Worm (Caenorhabditis elegans) whole organism, midembryonic: ENCODE data around the gene ent-1.

Experiments used
- T22C8.4 ChIP-seq: fragments of 200-800 bp; sonication (Bioruptor generic); IDR thresholded peaks from 2 replicates; pipeline ENCODE4 v1.3.6; 2022; ENCODE audit warnings: missing genetic modification characterization, missing compliant biosample characterization
- cog-1 ChIP-seq: sonication (generic microtip); optimal IDR thresholded peaks from 2 replicates; lab custom pipeline; 2016; ENCODE audit warnings: missing genetic modification characterization, missing compliant biosample characterization
- flt-1 ChIP-seq: fragments of 200-800 bp; sonication (Bioruptor generic); IDR thresholded peaks from 2 replicates; pipeline ENCODE4 v1.3.6; 2022; ENCODE audit warnings: missing genetic modification characterization, missing compliant biosample characterization
- klf-2 ChIP-seq: fragments of 200-800 bp; sonication (Bioruptor generic); conservative IDR thresholded peaks from 2 replicates; pipeline ENCODE4 v1.3.6; 2022; ENCODE audit warnings: missing genetic modification reagents, missing genetic modification characterization, missing compliant biosample characterization
- med-1 ChIP-seq: sonication (generic microtip); optimal IDR thresholded peaks from 2 replicates; lab custom pipeline; 2017; ENCODE audit warnings: missing genetic modification characterization, mild to moderate bottlenecking, missing compliant biosample characterization, antibody characterized with exemption, missing genetic modification reagents; ENCODE audit not compliant: insufficient read depth

DNA sequence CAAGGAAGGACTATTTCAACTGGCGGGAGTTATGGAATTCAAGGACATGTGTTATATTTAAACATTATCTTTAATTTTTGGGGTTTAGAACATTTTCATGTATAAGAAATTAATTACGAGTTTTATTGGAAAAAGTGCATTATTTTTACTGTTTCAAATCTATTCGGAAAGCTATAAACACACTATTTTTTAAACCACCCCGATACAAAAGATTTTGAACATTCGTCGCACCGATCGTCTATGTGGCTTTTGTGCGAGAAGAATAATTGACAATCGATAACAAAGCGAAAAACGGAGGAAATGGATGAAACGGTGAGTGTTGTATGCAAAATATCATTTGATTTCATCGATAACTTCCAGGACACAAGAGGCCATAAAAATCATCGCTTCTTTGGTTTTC lies 9.7 kb upstream of the ent-1 start, which contains the start of gene ZK809.9:
- TF ChIP-seq klf-2 (GFP tag; lab: Robert Waterston, UW) = no peak
- no peak for TF ChIP-seq cog-1 (tag; lab: Kevin White, UChicago)
- no peak for TF ChIP-seq med-1 (GFP tag; lab: Kevin White, UChicago)
- TF ChIP-seq T22C8.4 (GFP tag; lab: Robert Waterston, UW) = no peak
- TF ChIP-seq flt-1 (GFP tag; lab: Robert Waterston, UW) = no peak
